Worm (Caenorhabditis elegans) whole organism, late embryonic: ENCODE results near the gene F17H10.4.

Experiments
- ama-1 ChIP-seq: fragments of 150-350 bp; optimal IDR thresholded peaks from 2 replicates; lab custom pipeline; 2014
- ceh-48 ChIP-seq: sonication (generic microtip); optimal IDR thresholded peaks from 2 replicates; lab custom pipeline; 2016; ENCODE audit warnings: missing genetic modification characterization, inconsistent platforms, missing compliant biosample characterization
- fkh-10 ChIP-seq: fragments of 150-350 bp; optimal IDR thresholded peaks from 2 replicates; lab custom pipeline; 2014; ENCODE audit warnings: missing biosample characterization, missing genetic modification reagents, missing genetic modification characterization
- lim-6 ChIP-seq: sonication (generic microtip); optimal IDR thresholded peaks from 2 replicates; lab custom pipeline; 2016; ENCODE audit warnings: missing genetic modification characterization, missing compliant biosample characterization

DNA sequence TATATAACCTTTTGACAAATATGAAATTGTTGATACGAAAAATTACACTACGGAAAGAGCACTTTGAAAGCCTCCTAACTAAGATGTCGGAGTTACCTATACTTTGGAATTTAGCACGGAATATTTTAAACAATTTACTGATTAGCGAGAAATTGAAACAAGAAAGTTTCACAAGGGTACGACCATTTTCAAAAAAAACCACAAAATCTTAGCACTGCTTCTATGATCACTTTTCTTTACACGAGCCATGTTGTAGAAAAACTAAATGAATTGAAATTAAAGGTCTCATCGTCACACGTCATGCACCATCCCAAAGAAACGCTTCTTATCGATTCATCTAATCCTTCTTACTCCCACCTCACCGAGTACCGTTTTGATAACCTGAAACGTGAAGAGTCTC is 8.5 kb upstream of the F17H10.4 start, which contains the start of gene F09A5.2:
- TF ChIP-seq fkh-10 (GFP tag; lab: Kevin White, UChicago) (no peak), ceh-48 (tag; lab: Kevin White, UChicago) (no peak), ama-1 (lab: Kevin White, UChicago) (no peak), lim-6 (tag; lab: Kevin White, UChicago) (no peak)
